Fruit fly (Drosophila melanogaster) whole organism, embryonic: ENCODE data around the gene Prosbeta6.
A peak's percentile ranks its signal among the peaks of the same experiment; 100 is the strongest.

Source experiments
- Asciz ChIP-seq: fragments of 200-800 bp; sonication (Bioruptor generic); optimal IDR thresholded peaks from 2 replicates; lab custom pipeline; 2017; ENCODE audit warnings: missing biosample characterization, mild to moderate bottlenecking, missing genetic modification characterization, missing genetic modification reagents
- Blimp-1 ChIP-seq: fragments of 200-800 bp; sonication (Bioruptor generic); optimal IDR thresholded peaks from 3 replicates; lab custom pipeline; 2018; ENCODE audit warnings: missing biosample characterization, missing genetic modification characterization, mild to moderate bottlenecking, moderate library complexity, missing genetic modification reagents
- Bteb2 ChIP-seq: fragments of 200-800 bp; sonication (Bioruptor generic); optimal IDR thresholded peaks from 2 replicates; lab custom pipeline; 2016; ENCODE audit warnings: missing biosample characterization, missing genetic modification characterization
- CG10654 ChIP-seq: fragments of 200-800 bp; sonication (Bioruptor generic); optimal IDR thresholded peaks from 2 replicates; lab custom pipeline; 2016; ENCODE audit warnings: missing biosample characterization, missing genetic modification characterization
- CG12236 ChIP-seq: fragments of 200-800 bp; sonication (Bioruptor generic); optimal IDR thresholded peaks from 2 replicates; lab custom pipeline; 2016; ENCODE audit warnings: missing biosample characterization, missing genetic modification characterization
- CG12299 ChIP-seq: fragments of 200-800 bp; sonication (Bioruptor generic); optimal IDR thresholded peaks from 2 replicates; lab custom pipeline; 2018; ENCODE audit warnings: missing biosample characterization, mild to moderate bottlenecking, missing genetic modification characterization
- CG12391 ChIP-seq: fragments of 200-800 bp; sonication (Bioruptor generic); optimal IDR thresholded peaks from 3 replicates; lab custom pipeline; 2018; ENCODE audit warnings: missing biosample characterization, mild to moderate bottlenecking, missing genetic modification characterization, moderate library complexity
- CG14667 ChIP-seq: fragments of 200-800 bp; sonication (Bioruptor generic); IDR thresholded peaks from 2 replicates; pipeline ENCODE4 v1.3.6; 2022; ENCODE audit warnings: missing biosample characterization, missing genetic modification characterization
- CG1602 ChIP-seq: fragments of 200-800 bp; sonication (Bioruptor generic); optimal IDR thresholded peaks from 3 replicates; lab custom pipeline; 2016; ENCODE audit warnings: missing biosample characterization, missing genetic modification characterization
- CG18262 ChIP-seq: fragments of 200-800 bp; optimal IDR thresholded peaks from 3 replicates; lab custom pipeline; 2019; ENCODE audit warnings: missing biosample characterization, mild to moderate bottlenecking, missing genetic modification characterization, moderate library complexity
- CG2129 ChIP-seq: fragments of 200-800 bp; sonication (Bioruptor generic); IDR thresholded peaks from 2 replicates; pipeline ENCODE4 v1.3.6; 2022; ENCODE audit warnings: missing biosample characterization, missing genetic modification characterization; ENCODE audit not compliant: partially characterized antibody
- CG32532 ChIP-seq: fragments of 200-800 bp; sonication (Bioruptor generic); IDR thresholded peaks from 2 replicates; pipeline ENCODE4 v1.3.6; 2022; ENCODE audit warnings: missing biosample characterization, missing genetic modification characterization
- CG33213 ChIP-seq: fragments of 200-800 bp; sonication (Bioruptor generic); optimal IDR thresholded peaks from 3 replicates; lab custom pipeline; 2016; ENCODE audit warnings: missing biosample characterization, missing genetic modification characterization
- CG34376 ChIP-seq: fragments of 200-800 bp; sonication (Bioruptor generic); optimal IDR thresholded peaks from 2 replicates; lab custom pipeline; 2018; ENCODE audit warnings: missing biosample characterization, mild to moderate bottlenecking, missing genetic modification characterization
- CG6791 ChIP-seq: fragments of 200-800 bp; sonication (Bioruptor generic); IDR thresholded peaks from 3 replicates; pipeline ENCODE4 v1.3.6; 2022; ENCODE audit warnings: missing biosample characterization, missing genetic modification characterization; ENCODE audit not compliant: partially characterized antibody
- CG7372 ChIP-seq: fragments of 200-800 bp; sonication (Bioruptor generic); IDR thresholded peaks from 2 replicates; pipeline ENCODE4 v1.3.6; 2022; ENCODE audit warnings: missing biosample characterization, missing genetic modification characterization
- CG7928 ChIP-seq: fragments of 200-800 bp; sonication (Bioruptor generic); optimal IDR thresholded peaks from 2 replicates; lab custom pipeline; 2017; ENCODE audit warnings: missing biosample characterization, mild to moderate bottlenecking, missing genetic modification characterization
- CG9215 ChIP-seq: fragments of 200-800 bp; sonication (Bioruptor generic); IDR thresholded peaks from 2 replicates; pipeline ENCODE4 v1.3.6; 2022; ENCODE audit warnings: missing biosample characterization, missing genetic modification characterization
- CHES-1-like ChIP-seq: fragments of 200-800 bp; sonication (Bioruptor generic); optimal IDR thresholded peaks from 2 replicates; lab custom pipeline; 2016; ENCODE audit warnings: missing biosample characterization, missing genetic modification characterization
- CoRest ChIP-seq: fragments of 200-800 bp; sonication (Bioruptor generic); optimal IDR thresholded peaks from 3 replicates; lab custom pipeline; 2018; ENCODE audit warnings: missing biosample characterization, mild to moderate bottlenecking, missing genetic modification characterization, moderate library complexity
- Dad ChIP-seq: fragments of 200-800 bp; sonication (Bioruptor generic); optimal IDR thresholded peaks from 3 replicates; lab custom pipeline; 2016; ENCODE audit warnings: missing biosample characterization, missing genetic modification characterization
- E2f2 ChIP-seq: fragments of 200-800 bp; sonication (Bioruptor generic); IDR thresholded peaks from 2 replicates; pipeline ENCODE4 v1.3.6; 2022; ENCODE audit warnings: missing biosample characterization, missing genetic modification characterization
- Elba2 ChIP-seq: fragments of 200-800 bp; sonication (Bioruptor generic); optimal IDR thresholded peaks from 3 replicates; lab custom pipeline; 2016; ENCODE audit warnings: missing biosample characterization, missing genetic modification characterization
- Hmx ChIP-seq: fragments of 200-800 bp; sonication (Bioruptor generic); optimal IDR thresholded peaks from 2 replicates; lab custom pipeline; 2016; ENCODE audit warnings: missing biosample characterization, missing genetic modification characterization
- Hr3 ChIP-seq: fragments of 200-800 bp; sonication (Bioruptor generic); optimal IDR thresholded peaks from 3 replicates; lab custom pipeline; 2016; ENCODE audit warnings: missing biosample characterization, missing genetic modification characterization
- Hr39 ChIP-seq: fragments of >200 bp; optimal IDR thresholded peaks from 2 replicates; lab custom pipeline; 2017
- Hr51 ChIP-seq, 2 experiments: fragments of 200-800 bp; sonication (Bioruptor generic); optimal IDR thresholded peaks; 2 replicates in 1 of 2; 3 replicates in 1 of 2; lab custom pipeline; 2016 to 2018; ENCODE audit warnings: missing biosample characterization in 2 of 2, missing genetic modification characterization in 2 of 2, mild to moderate bottlenecking in 1 of 2, moderate library complexity in 1 of 2
- Med ChIP-seq: fragments of 200-800 bp; sonication (Bioruptor generic); peaks from one replicate; lab custom pipeline; 2016; ENCODE audit warnings: missing biosample characterization, missing genetic modification characterization, mild to moderate bottlenecking, inconsistent platforms, moderate library complexity
- PHDP ChIP-seq: fragments of 200-800 bp; sonication (Bioruptor generic); optimal IDR thresholded peaks from 3 replicates; lab custom pipeline; 2018; ENCODE audit warnings: missing biosample characterization, mild to moderate bottlenecking, missing genetic modification characterization, moderate library complexity
- Taf1 ChIP-seq: fragments of 200-800 bp; sonication (Bioruptor generic); IDR thresholded peaks from 2 replicates; pipeline ENCODE4 v1.3.6; 2022; ENCODE audit warnings: missing biosample characterization, missing genetic modification characterization
- Xbp1 ChIP-seq: fragments of 200-800 bp; sonication (Bioruptor generic); optimal IDR thresholded peaks from 3 replicates; lab custom pipeline; 2016; ENCODE audit warnings: missing biosample characterization, mild to moderate bottlenecking, missing genetic modification characterization
- crol ChIP-seq: fragments of 200-800 bp; sonication (Bioruptor generic); IDR thresholded peaks from 2 replicates; pipeline ENCODE4 v1.3.6; 2022; ENCODE audit warnings: missing biosample characterization, missing genetic modification characterization
- cwo ChIP-seq: fragments of 200-800 bp; sonication (Bioruptor generic); optimal IDR thresholded peaks from 3 replicates; lab custom pipeline; 2017; ENCODE audit warnings: missing biosample characterization, missing genetic modification characterization, mild to moderate bottlenecking, moderate library complexity, missing genetic modification reagents
- exex ChIP-seq: fragments of 200-800 bp; sonication (Bioruptor generic); optimal IDR thresholded peaks from 4 replicates; lab custom pipeline; 2018; ENCODE audit warnings: missing biosample characterization, mild to moderate bottlenecking, missing genetic modification characterization, moderate library complexity
- jing ChIP-seq: fragments of 200-800 bp; sonication (Bioruptor generic); optimal IDR thresholded peaks from 2 replicates; lab custom pipeline; 2018; ENCODE audit warnings: missing biosample characterization, mild to moderate bottlenecking, missing genetic modification characterization
- luna ChIP-seq: fragments of 200-800 bp; sonication (Bioruptor generic); optimal IDR thresholded peaks from 2 replicates; lab custom pipeline; 2016; ENCODE audit warnings: missing biosample characterization, missing genetic modification characterization
- maf-S ChIP-seq: fragments of 200-800 bp; sonication (Bioruptor generic); optimal IDR thresholded peaks from 2 replicates; lab custom pipeline; 2016; ENCODE audit warnings: missing biosample characterization, missing genetic modification characterization
- nmo ChIP-seq: fragments of 200-800 bp; sonication (Bioruptor generic); optimal IDR thresholded peaks from 2 replicates; lab custom pipeline; 2018; ENCODE audit warnings: missing biosample characterization, mild to moderate bottlenecking, missing genetic modification characterization, moderate library complexity
- pan ChIP-seq, 4 experiments: fragments of >200 bp in 3 of 4; fragments of 200-800 bp in 1 of 4; sonication (Bioruptor generic) in 1 of 4; optimal IDR thresholded peaks in 3 of 4; IDR thresholded peaks in 1 of 4; 2 replicates each; pipeline versions ENCODE4 v1.3.6 to Lab custom; 2017 to 2022; ENCODE audit warnings: missing biosample characterization in 2 of 4, missing genetic modification characterization in 2 of 4, mixed read lengths in 1 of 4
- prd ChIP-seq, 3 experiments: fragments of >200 bp in 2 of 3; fragments of 200-800 bp in 1 of 3; sonication (Bioruptor generic) in 1 of 3; optimal IDR thresholded peaks in 2 of 3; IDR thresholded peaks in 1 of 3; 2 replicates in 2 of 3; 3 replicates in 1 of 3; pipeline versions ENCODE4 v1.3.6 to Lab custom; 2017 to 2022; ENCODE audit warnings: missing biosample characterization in 1 of 3, missing genetic modification characterization in 1 of 3
- pum ChIP-seq: fragments of 200-800 bp; sonication (Bioruptor generic); optimal IDR thresholded peaks from 2 replicates; lab custom pipeline; 2016; ENCODE audit warnings: missing biosample characterization, missing genetic modification characterization
- pzg ChIP-seq: fragments of 200-800 bp; sonication (Bioruptor generic); optimal IDR thresholded peaks from 3 replicates; lab custom pipeline; 2018; ENCODE audit warnings: missing biosample characterization, mild to moderate bottlenecking, missing genetic modification characterization, moderate library complexity
- sd ChIP-seq: fragments of 200-800 bp; sonication (Bioruptor generic); optimal IDR thresholded peaks from 3 replicates; lab custom pipeline; 2018; ENCODE audit warnings: missing biosample characterization, mild to moderate bottlenecking, missing genetic modification characterization, moderate library complexity
- slbo ChIP-seq: fragments of 200-800 bp; sonication (Bioruptor generic); IDR thresholded peaks from 2 replicates; pipeline ENCODE4 v1.3.6; 2022; ENCODE audit warnings: missing biosample characterization, missing genetic modification characterization
- stc ChIP-seq: fragments of 200-800 bp; sonication (Bioruptor generic); IDR thresholded peaks from 2 replicates; pipeline ENCODE4 v1.3.6; 2022; ENCODE audit warnings: missing biosample characterization, missing genetic modification characterization
- twi ChIP-seq: fragments of 200-800 bp; optimal IDR thresholded peaks from 2 replicates; lab custom pipeline; 2019; ENCODE audit warnings: missing biosample characterization, mild to moderate bottlenecking, missing genetic modification characterization, moderate library complexity

Gene Prosbeta6

dm6 chr3L:16582678-16583315 lies 27.4 kb downstream of the Prosbeta6 start, which contains the start of gene Rpn12 (continued):
- TF ChIP-seq luna (GFP tag; lab: Kevin White, UChicago) (no peak), CG14667 (GFP tag; lab: Robert Waterston, UW) (no peak), Xbp1 (peak; percentile 35), pan (optimal IDR thresholded peaks at IDR 0.05; lab: Kevin White, UChicago) (no peak), pan (GFP tag; optimal IDR thresholded peaks at IDR 0.05 in 1 of 2, IDR thresholded peaks at IDR 0.05 in 1 of 2) (peak in 1 of 2 experiments; percentile 50), CG32532 (GFP tag; lab: Robert Waterston, UW) (peak; percentile 26; the same call in 1 of the 2 replicates), stc (GFP tag; lab: Robert Waterston, UW) (no peak), CG12391 (tag; lab: Kevin White, UChicago) (peak; percentile 57)

dm6 chr3L:16581201-16581705 lies 29.0 kb downstream of the Prosbeta6 start, which contains the start of gene Smn:
Gene Smn, minus strand, starts transcription at chr3L:16581547.
- TF ChIP-seq exex (no peak), CG18262 (tag; lab: Kevin White, UChicago) (peak; percentile 36), nmo (GFP tag; lab: Kevin White, UChicago) (peak; percentile 48), CG7372 (no peak), CG9215 (GFP tag; lab: Robert Waterston, UW) (0 out of 2 replicates have a peak, but pooled peaks have one; percentile 34), CG7928 (GFP tag; lab: Kevin White, UChicago) (peak; percentile 26), Blimp-1 (GFP tag; lab: Kevin White, UChicago) (peak; percentile 18), slbo (peak; percentile 55), Asciz (no peak), pum (GFP tag; lab: Kevin White, UChicago) (peak; percentile 43), Bteb2 (GFP tag; lab: Kevin White, UChicago) (peak; percentile 37), maf-S (GFP tag; lab: Kevin White, UChicago) (no peak), PHDP (peak; percentile 47), CG12236 (GFP tag; lab: Kevin White, UChicago) (no peak), Hr3 (peak; percentile 52), Hmx (GFP tag; lab: Kevin White, UChicago) (no peak), Elba2 (GFP tag; lab: Kevin White, UChicago) (no peak), CG33213 (GFP tag; lab: Kevin White, UChicago) (peak; percentile 43), sd (tag; lab: Kevin White, UChicago) (peak; percentile 26), CG10654 (GFP tag; lab: Kevin White, UChicago) (peak; percentile 39), Med (GFP tag; lab: Kevin White, UChicago) (peak; percentile 88), Hr39 (lab: Kevin White, UChicago) (no peak), Hr51 (GFP tag; optimal IDR thresholded peaks at IDR 0.05; lab: Kevin White, UChicago) (peak; percentile 18 to 52), prd (optimal IDR thresholded peaks at IDR 0.05; lab: Kevin White, UChicago) (no peak), prd (GFP tag; IDR thresholded peaks at IDR 0.05; lab: Robert Waterston, UW) (0 out of 3 replicates have a peak, but pooled peaks have one; percentile 13), crol (GFP tag; lab: Robert Waterston, UW) (no peak), CG34376 (peak; percentile 49), pzg (GFP tag; lab: Kevin White, UChicago) (peak; percentile 45), Dad (peak; percentile 3), CG2129 (GFP tag; lab: Robert Waterston, UW) (peak; percentile 72), cwo (peak; percentile 20), CG1602 (peak; percentile 33), CG12299 (tag; lab: Kevin White, UChicago) (no peak), CoRest (tag; lab: Kevin White, UChicago) (peak; percentile 66), jing (GFP tag; lab: Kevin White, UChicago) (no peak), E2f2 (GFP tag; lab: Robert Waterston, UW) (peak; percentile 31; the same call in 1 of the 2 replicates), CG6791 (GFP tag; lab: Robert Waterston, UW) (peak; percentile 89), twi (tag; lab: Kevin White, UChicago) (peak; percentile 9), Taf1 (no peak), CHES-1-like (GFP tag; lab: Kevin White, UChicago) (peak; percentile 78)
